Worm (Caenorhabditis elegans) whole organism, mixed stage, embryonic: ENCODE results near the gene tsp-6.

Experiments
- blmp-1 ChIP-seq: fragments of 150-350 bp; optimal IDR thresholded peaks from 2 replicates; lab custom pipeline; 2014; ENCODE audit warnings: missing biosample characterization, missing genetic modification characterization
- lsy-2 ChIP-seq: fragments of 150-350 bp; optimal IDR thresholded peaks from 2 replicates; lab custom pipeline; 2014; ENCODE audit warnings: missing biosample characterization, missing genetic modification characterization
- mab-5 ChIP-seq: fragments of 150-350 bp; optimal IDR thresholded peaks from 2 replicates; lab custom pipeline; 2014; ENCODE audit warnings: missing biosample characterization, missing genetic modification characterization
- nhr-12 ChIP-seq: fragments of 150-350 bp; optimal IDR thresholded peaks from 2 replicates; lab custom pipeline; 2014; ENCODE audit warnings: missing biosample characterization, missing genetic modification characterization
- nhr-237 ChIP-seq: fragments of 150-350 bp; optimal IDR thresholded peaks from 2 replicates; lab custom pipeline; 2014; ENCODE audit warnings: missing biosample characterization, missing genetic modification characterization
- pha-4 ChIP-seq: fragments of 150-350 bp; optimal IDR thresholded peaks from 2 replicates; lab custom pipeline; 2018; ENCODE audit warnings: missing biosample characterization, missing genetic modification reagents, missing genetic modification characterization
- snpc-4 ChIP-seq: fragments of 150-350 bp; optimal IDR thresholded peaks from 2 replicates; lab custom pipeline; 2014; ENCODE audit warnings: missing biosample characterization, missing genetic modification characterization
- unc-39 ChIP-seq: fragments of 150-350 bp; optimal IDR thresholded peaks from 2 replicates; lab custom pipeline; 2014; ENCODE audit warnings: missing biosample characterization, missing genetic modification characterization
- unc-62 ChIP-seq: fragments of 150-350 bp; optimal IDR thresholded peaks from 2 replicates; lab custom pipeline; 2014; ENCODE audit warnings: missing biosample characterization, missing genetic modification reagents, missing genetic modification characterization

DNA sequence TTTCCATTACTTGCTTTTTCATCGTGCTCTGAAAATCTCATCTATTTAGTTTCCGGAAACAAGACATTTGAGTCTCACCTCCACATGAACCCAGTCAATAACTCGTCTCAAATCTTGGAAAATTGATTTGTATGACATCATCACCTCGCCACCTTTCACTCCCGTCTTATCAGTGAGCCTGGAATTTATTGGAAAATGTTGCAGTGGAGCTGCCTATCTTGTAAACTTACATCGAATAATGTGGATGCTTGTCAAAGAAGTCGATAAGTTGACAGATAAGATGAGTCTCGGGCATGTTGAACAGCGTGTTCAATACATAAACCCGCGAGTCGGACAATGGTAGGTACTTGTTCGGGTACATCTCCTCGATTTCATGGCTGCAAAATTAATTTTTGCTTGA is 16.5 kb downstream of the tsp-6 start:
- TF ChIP-seq unc-39 (tag; lab: Kevin White, UChicago) (no peak), snpc-4 (tag; lab: Kevin White, UChicago) (no peak), lsy-2 (tag; lab: Kevin White, UChicago) (no peak), nhr-12 (no peak), blmp-1 (no peak), pha-4 (tag; lab: Kevin White, UChicago) (no peak), nhr-237 (no peak), mab-5 (tag; lab: Kevin White, UChicago) (no peak), unc-62 (GFP tag; lab: Kevin White, UChicago) (no peak)
